Worm (Caenorhabditis elegans) whole organism, L2 larva: ENCODE measurements around the gene cyp-14A1.
A peak's percentile ranks its signal among the peaks of the same experiment; 100 is the strongest.

Experiments used
- C34F6.9 ChIP-seq: fragments of 150-350 bp; optimal IDR thresholded peaks from 2 replicates; lab custom pipeline; 2014; ENCODE audit warnings: missing biosample characterization, missing genetic modification characterization
- R02D3.7 ChIP-seq: fragments of 150-350 bp; optimal IDR thresholded peaks from 2 replicates; lab custom pipeline; 2014; ENCODE audit warnings: missing biosample characterization, missing genetic modification characterization
- ZK546.5 ChIP-seq: sonication (generic microtip); optimal IDR thresholded peaks from 2 replicates; lab custom pipeline; 2017; ENCODE audit warnings: missing biosample characterization, missing genetic modification characterization
- aly-2 ChIP-seq: fragments of 150-350 bp; optimal IDR thresholded peaks from 2 replicates; lab custom pipeline; 2014; ENCODE audit warnings: missing biosample characterization, missing genetic modification characterization
- ama-1 ChIP-seq: fragments of 150-350 bp; optimal IDR thresholded peaks from 2 replicates; lab custom pipeline; 2018; ENCODE audit warnings: inconsistent platforms
- blmp-1 ChIP-seq: sonication (generic microtip); optimal IDR thresholded peaks from 2 replicates; lab custom pipeline; 2017; ENCODE audit warnings: missing genetic modification characterization, mild to moderate bottlenecking, missing compliant biosample characterization, antibody characterized with exemption, moderate library complexity; ENCODE audit not compliant: insufficient read depth
- ceh-16 ChIP-seq: fragments of 150-350 bp; optimal IDR thresholded peaks from 2 replicates; lab custom pipeline; 2014; ENCODE audit warnings: missing biosample characterization, missing genetic modification characterization
- ceh-82 ChIP-seq: fragments of 150-350 bp; optimal IDR thresholded peaks from 2 replicates; lab custom pipeline; 2014; ENCODE audit warnings: missing biosample characterization, missing genetic modification characterization
- crh-2 ChIP-seq: sonication (generic microtip); optimal IDR thresholded peaks from 2 replicates; lab custom pipeline; 2017; ENCODE audit warnings: missing biosample characterization, missing genetic modification characterization
- elt-1 ChIP-seq: fragments of 150-350 bp; optimal IDR thresholded peaks from 2 replicates; lab custom pipeline; 2014; ENCODE audit warnings: missing biosample characterization, missing genetic modification characterization
- fos-1 ChIP-seq: fragments of 150-350 bp; optimal IDR thresholded peaks from 2 replicates; lab custom pipeline; 2014; ENCODE audit warnings: missing biosample characterization, missing genetic modification characterization
- gmeb-1 ChIP-seq: fragments of 150-350 bp; optimal IDR thresholded peaks from 2 replicates; lab custom pipeline; 2014; ENCODE audit warnings: missing biosample characterization, missing genetic modification characterization
- lin-11 ChIP-seq: fragments of 150-350 bp; sonication (generic microtip); optimal IDR thresholded peaks from 2 replicates; lab custom pipeline; 2014; ENCODE audit warnings: missing biosample characterization, missing genetic modification characterization, inconsistent platforms, mixed read lengths
- lin-13 ChIP-seq: fragments of 150-350 bp; optimal IDR thresholded peaks from 2 replicates; lab custom pipeline; 2014; ENCODE audit warnings: missing biosample characterization, missing genetic modification reagents, missing genetic modification characterization
- lsy-2 ChIP-seq, 2 experiments: fragments of 150-350 bp in 1 of 2; sonication (generic microtip) in 1 of 2; optimal IDR thresholded peaks; 2 replicates each; lab custom pipeline; 2014 to 2017; ENCODE audit warnings: missing biosample characterization in 2 of 2, missing genetic modification characterization in 2 of 2
- mab-5 ChIP-seq: fragments of 150-350 bp; optimal IDR thresholded peaks from 2 replicates; lab custom pipeline; 2014; ENCODE audit warnings: missing biosample characterization, missing genetic modification characterization
- mbf-1 ChIP-seq: sonication (generic microtip); optimal IDR thresholded peaks from 2 replicates; lab custom pipeline; 2017; ENCODE audit warnings: missing biosample characterization, missing genetic modification characterization
- mdl-1 ChIP-seq, 2 experiments: fragments of 150-350 bp in 1 of 2; sonication (generic microtip) in 1 of 2; optimal IDR thresholded peaks; 2 replicates each; lab custom pipeline; 2017; ENCODE audit warnings: missing biosample characterization in 2 of 2, missing genetic modification characterization in 2 of 2
- nhr-10 ChIP-seq: sonication (generic microtip); optimal IDR thresholded peaks from 2 replicates; lab custom pipeline; 2017; ENCODE audit warnings: missing biosample characterization, missing genetic modification characterization
- nhr-11 ChIP-seq: fragments of 150-350 bp; optimal IDR thresholded peaks from 2 replicates; lab custom pipeline; 2014; ENCODE audit warnings: missing biosample characterization, missing genetic modification characterization
- nhr-129 ChIP-seq: fragments of 150-350 bp; optimal IDR thresholded peaks from 2 replicates; lab custom pipeline; 2014; ENCODE audit warnings: missing biosample characterization, missing genetic modification characterization
- nhr-21 ChIP-seq: fragments of 150-350 bp; optimal IDR thresholded peaks from 2 replicates; lab custom pipeline; 2014; ENCODE audit warnings: missing biosample characterization, missing genetic modification characterization
- nhr-23 ChIP-seq: fragments of 150-350 bp; optimal IDR thresholded peaks from 2 replicates; lab custom pipeline; 2014; ENCODE audit warnings: missing biosample characterization, missing genetic modification reagents, missing genetic modification characterization
- nhr-237 ChIP-seq: fragments of 150-350 bp; optimal IDR thresholded peaks from 2 replicates; lab custom pipeline; 2014; ENCODE audit warnings: missing biosample characterization, missing genetic modification characterization
- nhr-25 ChIP-seq: fragments of 150-350 bp; sonication (generic microtip); optimal IDR thresholded peaks from 3 replicates; lab custom pipeline; 2014; ENCODE audit warnings: missing biosample characterization, missing genetic modification characterization
- nhr-6 ChIP-seq: fragments of 150-350 bp; optimal IDR thresholded peaks from 2 replicates; lab custom pipeline; 2014; ENCODE audit warnings: missing biosample characterization, missing genetic modification characterization
- nhr-77 ChIP-seq: fragments of 150-350 bp; optimal IDR thresholded peaks from 2 replicates; lab custom pipeline; 2014; ENCODE audit warnings: missing biosample characterization, missing genetic modification characterization
- skn-1 ChIP-seq: sonication (generic microtip); optimal IDR thresholded peaks from 2 replicates; lab custom pipeline; 2017; ENCODE audit warnings: missing biosample characterization, missing genetic modification characterization
- sma-9 ChIP-seq, 2 experiments: fragments of 150-350 bp in 1 of 2; sonication (generic microtip) in 1 of 2; optimal IDR thresholded peaks; 2 replicates each; lab custom pipeline; 2014 to 2016; ENCODE audit warnings: missing genetic modification characterization in 2 of 2, mild to moderate bottlenecking in 1 of 2, missing biosample characterization in 1 of 2, missing compliant biosample characterization in 1 of 2, missing genetic modification reagents in 1 of 2, moderate library complexity in 1 of 2
- unc-55 ChIP-seq: fragments of 150-350 bp; sonication (generic microtip); optimal IDR thresholded peaks from 3 replicates; lab custom pipeline; 2014; ENCODE audit warnings: missing biosample characterization, missing genetic modification reagents, missing genetic modification characterization
- unc-62 ChIP-seq: fragments of 150-350 bp; optimal IDR thresholded peaks from 2 replicates; lab custom pipeline; 2014; ENCODE audit warnings: missing biosample characterization, missing genetic modification reagents, missing genetic modification characterization
- zag-1 ChIP-seq: fragments of 150-350 bp; optimal IDR thresholded peaks from 2 replicates; lab custom pipeline; 2014; ENCODE audit warnings: missing biosample characterization, missing genetic modification characterization
- ztf-11 ChIP-seq: sonication (generic microtip); optimal IDR thresholded peaks from 2 replicates; lab custom pipeline; 2017; ENCODE audit warnings: missing biosample characterization, missing genetic modification characterization

cyp-14A1 gene

DNA sequence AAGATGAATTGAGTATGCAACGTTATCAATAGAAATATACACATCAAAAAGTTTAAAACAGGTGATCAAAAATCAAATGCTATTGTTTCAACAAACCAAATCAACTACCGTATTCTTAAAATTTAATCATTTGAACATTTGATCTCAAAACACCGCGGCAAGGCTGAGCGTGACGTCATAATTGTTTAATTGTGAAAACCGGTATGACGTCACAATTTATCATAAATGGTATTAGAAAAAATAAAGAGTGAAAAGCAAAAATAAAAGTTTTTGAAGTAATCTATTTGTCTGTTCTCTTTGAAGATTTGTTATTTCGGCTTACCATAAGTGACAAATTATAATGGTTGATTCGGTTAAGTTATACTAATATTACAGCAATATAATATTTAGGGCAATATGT, 39.4 kb downstream of the cyp-14A1 start:
- TF ChIP-seq gmeb-1 (tag; lab: Kevin White, UChicago) = no peak
- no peak for TF ChIP-seq nhr-6 (tag; lab: Kevin White, UChicago)
- no peak for TF ChIP-seq nhr-11 (tag; lab: Kevin White, UChicago)
- TF ChIP-seq crh-2 (tag; lab: Kevin White, UChicago) = no peak
- TF ChIP-seq nhr-25 (tag; lab: Kevin White, UChicago) = no peak
- TF ChIP-seq unc-55 (GFP tag; lab: Kevin White, UChicago) = no peak
- no peak for TF ChIP-seq mdl-1 (tag; optimal IDR thresholded peaks at IDR 0.05; lab: Kevin White, UChicago)
- TF ChIP-seq mbf-1 (tag; lab: Kevin White, UChicago) = no peak
- no peak for TF ChIP-seq unc-62

DNA sequence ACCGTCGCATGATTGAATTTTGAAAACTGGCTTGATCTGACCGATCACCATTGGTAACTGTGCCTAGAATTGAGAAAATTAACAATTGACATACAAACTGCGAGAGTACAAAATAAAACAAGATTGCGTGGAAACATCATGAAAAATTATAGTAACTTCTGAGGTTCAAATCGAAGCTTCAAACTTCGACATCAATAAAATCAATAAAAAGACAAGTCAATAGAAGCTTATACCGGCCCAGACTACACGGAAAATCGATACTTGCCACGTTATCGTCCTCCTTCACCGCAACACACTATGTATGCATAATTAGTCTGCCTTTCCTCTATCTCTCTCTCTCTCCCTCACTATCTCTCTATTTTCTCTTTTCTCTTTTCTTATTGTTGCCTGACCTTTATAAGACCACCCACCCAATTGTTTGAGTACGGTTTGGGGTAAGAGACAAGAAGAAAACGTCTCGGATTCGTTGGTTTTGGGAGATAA, 40.5 kb downstream of the cyp-14A1 start, which contains the start of gene skr-21:
skr-21 (minus strand) TSS at position 51 of the 483 bp plus-strand sequence.
- TF ChIP-seq crh-2 (tag; lab: Kevin White, UChicago) = peak; percentile 69
- TF ChIP-seq elt-1 (tag; lab: Kevin White, UChicago) = no peak
- no peak for TF ChIP-seq lsy-2 (tag; optimal IDR thresholded peaks at IDR 0.05; lab: Kevin White, UChicago)

DNA sequence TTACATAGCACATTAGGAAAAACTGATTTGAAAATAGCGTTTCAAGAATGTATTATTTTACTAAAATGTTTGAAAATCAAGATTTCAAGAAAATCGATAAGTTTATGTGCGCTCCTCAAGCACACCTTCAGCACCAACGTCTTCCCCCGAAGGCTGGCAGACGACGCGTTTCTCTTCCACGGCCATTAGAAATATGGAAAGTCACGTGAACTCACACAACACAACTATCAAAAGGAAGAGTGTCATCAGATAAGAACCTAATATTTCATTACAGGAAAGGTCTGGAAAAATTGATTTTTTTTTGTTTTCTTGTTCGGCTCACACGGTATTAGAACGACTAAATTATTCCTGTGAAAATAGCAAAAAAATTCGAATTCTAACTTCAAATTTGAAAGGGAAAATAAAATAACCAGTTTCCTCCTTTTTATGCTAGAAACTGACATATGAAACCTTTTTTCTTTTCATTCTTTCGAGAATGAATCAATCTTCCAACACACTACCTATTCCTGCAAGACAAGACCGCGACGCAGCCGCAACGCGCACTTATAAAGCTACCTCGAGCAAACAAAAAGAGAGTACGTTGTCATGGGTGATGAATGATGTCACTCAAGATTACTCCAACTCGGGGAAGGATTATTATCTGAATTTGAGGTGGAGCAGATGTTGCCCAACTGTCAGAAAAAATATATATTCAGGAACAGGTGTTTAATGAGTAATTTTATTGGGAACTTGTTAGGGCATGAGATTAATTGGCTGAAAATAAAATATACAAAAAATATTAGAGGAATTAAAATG, 41.8 kb downstream of the cyp-14A1 start:
- no peak for TF ChIP-seq nhr-25 (tag; lab: Kevin White, UChicago)
- TF ChIP-seq ceh-16 (tag; lab: Kevin White, UChicago) = no peak
- TF ChIP-seq R02D3.7 (tag; lab: Kevin White, UChicago) = no peak
- TF ChIP-seq nhr-237 (tag; lab: Kevin White, UChicago) = no peak
- peak; percentile 13 for TF ChIP-seq ama-1 (lab: Kevin White, UChicago)
- TF ChIP-seq mab-5 (tag; lab: Kevin White, UChicago) = no peak
- TF ChIP-seq nhr-129 (tag; lab: Kevin White, UChicago) = peak; percentile 37
- peak; percentile 14 for TF ChIP-seq sma-9 (GFP tag; optimal IDR thresholded peaks at IDR 0.05; lab: Kevin White, UChicago)
- no peak for TF ChIP-seq sma-9 (tag; optimal IDR thresholded peaks at IDR 0.05; lab: Kevin White, UChicago)
- peak; percentile 21 for TF ChIP-seq lin-11
- no peak for TF ChIP-seq ztf-11 (tag; lab: Kevin White, UChicago)
- TF ChIP-seq unc-55 (GFP tag; lab: Kevin White, UChicago) = peak; percentile 53
- TF ChIP-seq crh-2 (tag; lab: Kevin White, UChicago) = peak; percentile 34
- TF ChIP-seq zag-1 (tag; lab: Kevin White, UChicago) = no peak
- TF ChIP-seq lsy-2 (tag; optimal IDR thresholded peaks at IDR 0.05; lab: Kevin White, UChicago) = peak in 1 of 2 experiments; percentile 25
- no peak for TF ChIP-seq lin-13 (GFP tag; lab: Kevin White, UChicago)
- no peak for TF ChIP-seq ZK546.5 (tag; lab: Kevin White, UChicago)
- TF ChIP-seq C34F6.9 (tag; lab: Kevin White, UChicago) = peak; percentile 51
- TF ChIP-seq skn-1 (tag; lab: Kevin White, UChicago) = no peak
- TF ChIP-seq fos-1 = peak; percentile 56
- no peak for TF ChIP-seq gmeb-1 (tag; lab: Kevin White, UChicago)
- TF ChIP-seq blmp-1 = no peak

DNA sequence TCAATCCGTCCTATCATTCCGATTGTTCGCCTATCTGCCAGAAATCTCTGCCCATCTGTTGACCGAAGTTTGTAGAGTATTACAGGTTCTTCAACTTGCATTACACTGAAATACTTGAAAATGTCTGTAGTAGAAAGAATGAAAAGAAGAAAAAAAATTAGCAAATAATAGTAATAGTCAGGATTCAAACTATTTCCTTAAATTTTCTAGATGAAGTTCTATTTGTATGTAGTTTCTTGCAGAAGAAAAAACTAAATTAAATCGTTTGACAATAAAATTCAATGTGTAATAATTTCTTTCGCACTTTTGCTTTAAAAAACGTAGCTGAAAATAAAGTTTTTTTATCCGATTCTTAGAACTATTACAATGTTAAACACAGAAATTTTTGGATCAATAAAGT, 42.5 kb downstream of the cyp-14A1 start, which contains the start of gene skr-19:
skr-19 (minus strand) TSS at position 101 of the 400 bp plus-strand sequence.
- TF ChIP-seq nhr-25 (tag; lab: Kevin White, UChicago) (no peak), crh-2 (tag; lab: Kevin White, UChicago) (no peak), nhr-21 (tag; lab: Kevin White, UChicago) (no peak), aly-2 (tag; lab: Kevin White, UChicago) (no peak), nhr-6 (tag; lab: Kevin White, UChicago) (no peak), gmeb-1 (tag; lab: Kevin White, UChicago) (no peak), unc-55 (GFP tag; lab: Kevin White, UChicago) (no peak), nhr-77 (tag; lab: Kevin White, UChicago) (no peak), elt-1 (tag; lab: Kevin White, UChicago) (no peak), ZK546.5 (tag; lab: Kevin White, UChicago) (no peak)

DNA sequence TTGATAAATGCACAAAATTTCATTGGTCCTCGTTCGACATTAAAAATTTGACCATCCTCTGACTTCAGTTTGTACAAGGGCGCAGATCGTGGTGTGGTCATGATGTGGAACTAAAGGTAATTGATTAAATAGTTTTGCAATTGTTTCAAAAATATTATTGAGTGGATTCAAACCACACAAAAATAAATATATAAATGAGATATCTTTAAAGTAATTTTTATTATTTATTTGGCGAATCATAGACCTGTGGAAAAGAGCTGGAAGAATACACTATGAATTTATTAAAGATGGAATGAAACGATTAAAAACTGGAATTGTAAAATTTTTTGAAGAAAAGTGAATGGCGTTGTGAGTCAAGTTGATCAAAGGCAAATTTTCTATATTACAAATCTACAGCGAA, 43.7 kb downstream of the cyp-14A1 start, which contains the start of gene skr-20:
skr-20 (minus strand) TSS at position 101 of the 400 bp plus-strand sequence.
- TF ChIP-seq nhr-237 (tag; lab: Kevin White, UChicago) (no peak), ceh-82 (tag; lab: Kevin White, UChicago) (no peak), nhr-25 (tag; lab: Kevin White, UChicago) (no peak), aly-2 (tag; lab: Kevin White, UChicago) (no peak), nhr-23 (tag; lab: Kevin White, UChicago) (no peak), mbf-1 (tag; lab: Kevin White, UChicago) (no peak), nhr-10 (no peak)
- TF ChIP-seq, all 48 proteins: peak for 0
